Worm (Caenorhabditis elegans) whole organism, L2 larva: ENCODE data around the gene C06E4.8.
"Not testable (repeated sequence)": the region's sequence is repeated elsewhere in the genome, so short reads cannot be mapped to it uniquely, and the experiment has no call there.

Source experiments
- ama-1 ChIP-seq: fragments of 150-350 bp; optimal IDR thresholded peaks from 2 replicates; lab custom pipeline; 2018; ENCODE audit warnings: inconsistent platforms
- elt-1 ChIP-seq: fragments of 150-350 bp; optimal IDR thresholded peaks from 2 replicates; lab custom pipeline; 2014; ENCODE audit warnings: missing biosample characterization, missing genetic modification characterization
- elt-3 ChIP-seq: sonication (generic microtip); optimal IDR thresholded peaks from 2 replicates; lab custom pipeline; 2017; ENCODE audit warnings: missing biosample characterization, missing genetic modification characterization
- fos-1 ChIP-seq: fragments of 150-350 bp; optimal IDR thresholded peaks from 2 replicates; lab custom pipeline; 2014; ENCODE audit warnings: missing biosample characterization, missing genetic modification characterization
- mbf-1 ChIP-seq: sonication (generic microtip); optimal IDR thresholded peaks from 2 replicates; lab custom pipeline; 2017; ENCODE audit warnings: missing biosample characterization, missing genetic modification characterization
- nhr-10 ChIP-seq: sonication (generic microtip); optimal IDR thresholded peaks from 2 replicates; lab custom pipeline; 2017; ENCODE audit warnings: missing biosample characterization, missing genetic modification characterization
- nhr-129 ChIP-seq: fragments of 150-350 bp; optimal IDR thresholded peaks from 2 replicates; lab custom pipeline; 2014; ENCODE audit warnings: missing biosample characterization, missing genetic modification characterization
- sem-4 ChIP-seq: fragments of 150-350 bp; optimal IDR thresholded peaks from 2 replicates; lab custom pipeline; 2014; ENCODE audit warnings: missing biosample characterization, missing genetic modification reagents, missing genetic modification characterization
- unc-62 ChIP-seq: fragments of 150-350 bp; optimal IDR thresholded peaks from 2 replicates; lab custom pipeline; 2014; ENCODE audit warnings: missing biosample characterization, missing genetic modification reagents, missing genetic modification characterization
- zag-1 ChIP-seq: fragments of 150-350 bp; optimal IDR thresholded peaks from 2 replicates; lab custom pipeline; 2014; ENCODE audit warnings: missing biosample characterization, missing genetic modification characterization

ce11 chrIV:7254690-7255089 is 31.0 kb downstream of the C06E4.8 start, which contains the start of gene C06E4.5:
- not testable (repeated sequence) for TF ChIP-seq elt-1; sem-4 (tag; lab: Kevin White, UChicago); nhr-10 (tag; lab: Kevin White, UChicago); unc-62 (GFP tag; lab: Kevin White, UChicago); ama-1 (lab: Kevin White, UChicago); mbf-1 (tag; lab: Kevin White, UChicago); zag-1 (tag; lab: Kevin White, UChicago); elt-3 (tag; lab: Kevin White, UChicago); nhr-129 (tag; lab: Kevin White, UChicago); fos-1 (tag; lab: Kevin White, UChicago)
